Fruit fly (Drosophila melanogaster): ENCODE results near the gene Rab26.
A peak's percentile ranks its signal among the peaks of the same experiment; 100 is the strongest.

Gene Rab26

DNA sequence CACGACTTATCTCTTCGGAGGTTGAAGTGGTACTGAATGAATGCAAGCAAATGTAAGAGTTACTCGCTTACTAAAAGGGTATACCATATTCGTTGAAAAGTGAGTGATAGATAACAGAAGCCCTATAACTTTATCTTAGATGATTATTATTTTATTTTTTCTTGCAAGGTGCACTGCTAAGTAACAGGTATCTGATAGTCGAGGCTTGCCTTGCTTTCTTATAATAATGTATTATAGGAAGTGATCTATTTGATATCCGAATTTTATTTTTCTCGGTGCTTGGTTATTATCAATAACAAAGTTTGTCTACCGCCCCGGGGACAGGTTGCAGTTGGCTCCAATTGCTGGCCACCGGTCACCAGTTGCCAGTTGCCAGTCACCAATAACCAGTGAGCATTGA is 52.7 kb downstream of the Rab26 start:
- no peak for TF ChIP-seq Crg-1 (GFP tag; optimal IDR thresholded peaks at IDR 0.05)
- no peak for TF ChIP-seq CG11617 (GFP tag; optimal IDR thresholded peaks at IDR 0.05)
- no peak for TF ChIP-seq cnc (optimal IDR thresholded peaks at IDR 0.05)
- no peak for TF ChIP-seq pad (GFP tag; optimal IDR thresholded peaks at IDR 0.05)
- no peak for TF ChIP-seq CG33017 (tag; optimal IDR thresholded peaks at IDR 0.05)
- no peak for TF ChIP-seq kay (GFP tag; ENCODE audit: borderline replicate concordance)
- TF ChIP-seq CG1620 (GFP tag; optimal IDR thresholded peaks at IDR 0.05), result no peak

DNA sequence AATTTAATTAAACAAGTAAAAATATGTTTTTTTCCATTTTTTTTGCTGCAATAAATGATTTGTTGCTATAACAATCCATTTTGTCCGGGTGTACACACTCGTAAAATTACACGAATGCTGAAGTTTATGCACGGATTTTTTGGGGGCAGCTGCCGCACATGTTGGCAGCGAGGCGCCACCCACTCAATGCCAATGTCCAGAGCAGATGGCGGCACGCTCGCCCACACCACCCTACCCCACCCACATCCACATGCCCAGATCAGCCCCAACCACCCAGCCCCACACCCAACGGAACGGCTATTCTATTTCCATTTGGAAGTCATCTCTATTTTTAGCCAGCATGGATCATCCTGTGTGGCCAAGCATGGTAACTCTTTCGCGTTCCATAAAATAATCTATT is 61.6 kb downstream of the Rab26 start:
- no peak for TF ChIP-seq pad (GFP tag; optimal IDR thresholded peaks at IDR 0.05)
- TF ChIP-seq CG5204 (GFP tag; optimal IDR thresholded peaks at IDR 0.05), result no peak
- TF ChIP-seq CG33017 (tag; optimal IDR thresholded peaks at IDR 0.05), result no peak
- TF ChIP-seq CG14711 (tag; optimal IDR thresholded peaks at IDR 0.05), result no peak
- no peak for TF ChIP-seq CG1620 (GFP tag; optimal IDR thresholded peaks at IDR 0.05)
- no peak for TF ChIP-seq Crg-1 (GFP tag; optimal IDR thresholded peaks at IDR 0.05)
- TF ChIP-seq Hr96 (GFP tag; optimal IDR thresholded peaks at IDR 0.05), result no peak
- no peak for TF ChIP-seq ovo (GFP tag; optimal IDR thresholded peaks at IDR 0.05)
- TF ChIP-seq CG7101 (tag; optimal IDR thresholded peaks at IDR 0.05), result no peak
- no peak for TF ChIP-seq cic (GFP tag; optimal IDR thresholded peaks at IDR 0.05)
- TF ChIP-seq cnc (optimal IDR thresholded peaks at IDR 0.05), result no peak
- TF ChIP-seq kay (GFP tag; ENCODE audit: borderline replicate concordance), result no peak
- TF ChIP-seq tj (GFP tag; optimal IDR thresholded peaks at IDR 0.05), result no peak
- no peak for TF ChIP-seq Mnt (GFP tag; optimal IDR thresholded peaks at IDR 0.05)
- TF ChIP-seq CG11617 (GFP tag; optimal IDR thresholded peaks at IDR 0.05), result no peak
- TF ChIP-seq bab1 (GFP tag; optimal IDR thresholded peaks at IDR 0.05), result no peak
- no peak for TF ChIP-seq Clk (GFP tag; optimal IDR thresholded peaks at IDR 0.05)
- no peak for TF ChIP-seq toe (GFP tag; optimal IDR thresholded peaks at IDR 0.05)
- no peak for TF ChIP-seq CG7045 (GFP tag; optimal IDR thresholded peaks at IDR 0.05)

DNA sequence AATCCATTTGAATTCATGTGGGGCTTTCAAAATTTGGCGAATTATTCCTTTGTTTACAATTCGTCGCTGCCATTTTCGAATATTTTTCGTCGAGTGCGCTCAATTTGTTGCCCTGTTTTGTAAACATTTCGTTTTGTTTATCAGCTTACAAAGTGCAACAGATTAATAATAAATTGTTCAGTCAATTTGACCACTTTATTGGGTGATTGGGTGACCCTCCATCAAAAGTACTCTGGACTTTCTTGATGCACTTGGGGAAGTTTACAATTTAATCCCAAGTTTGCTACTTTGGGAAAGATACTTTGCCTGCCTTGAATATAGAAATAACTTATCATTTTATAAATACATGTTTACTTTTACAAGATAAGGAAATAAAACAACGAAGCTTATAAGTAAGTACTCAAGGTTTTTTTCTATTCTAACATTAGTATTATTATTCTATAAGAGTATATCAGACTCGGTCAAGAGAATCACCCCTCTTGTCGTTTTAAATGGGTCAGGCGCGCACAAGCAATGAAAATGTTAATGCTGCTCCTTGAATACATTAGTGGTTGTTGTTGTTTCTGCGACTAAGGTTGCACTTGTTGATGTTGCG is 62.1 kb downstream of the Rab26 start:
- TF ChIP-seq cic (GFP tag; optimal IDR thresholded peaks at IDR 0.05) (no peak), kay (GFP tag; ENCODE audit: borderline replicate concordance) (peak; percentile 52), CG33017 (tag; optimal IDR thresholded peaks at IDR 0.05) (no peak), Mnt (GFP tag; optimal IDR thresholded peaks at IDR 0.05) (no peak)

DNA sequence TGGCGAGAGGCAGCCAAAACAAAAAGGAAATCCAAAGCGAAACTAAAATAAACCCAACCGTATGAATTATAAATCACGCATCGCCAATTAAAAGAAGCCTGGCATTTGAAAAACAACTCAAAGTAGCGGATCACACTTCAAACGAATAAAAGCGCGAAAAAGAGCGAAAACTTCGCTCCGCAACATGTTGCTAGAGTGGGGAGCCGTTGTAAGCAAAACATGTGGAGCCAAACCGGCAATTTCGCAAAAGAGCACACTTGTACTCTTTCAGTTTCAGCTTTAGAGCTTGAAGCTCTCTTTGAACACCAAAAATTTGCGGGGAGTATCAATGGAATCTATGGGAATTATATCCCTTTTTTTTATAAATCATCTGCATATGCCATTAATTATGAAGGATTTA is 63.2 kb downstream of the Rab26 start:
- TF ChIP-seq toe (GFP tag; optimal IDR thresholded peaks at IDR 0.05) (no peak), Clk (GFP tag; optimal IDR thresholded peaks at IDR 0.05) (no peak), pad (GFP tag; optimal IDR thresholded peaks at IDR 0.05) (no peak), bab1 (GFP tag; optimal IDR thresholded peaks at IDR 0.05) (no peak), CG7045 (GFP tag; optimal IDR thresholded peaks at IDR 0.05) (no peak), cnc (optimal IDR thresholded peaks at IDR 0.05) (no peak), Mnt (GFP tag; optimal IDR thresholded peaks at IDR 0.05) (no peak), CG14711 (tag; optimal IDR thresholded peaks at IDR 0.05) (no peak), CG33017 (tag; optimal IDR thresholded peaks at IDR 0.05) (no peak)

DNA sequence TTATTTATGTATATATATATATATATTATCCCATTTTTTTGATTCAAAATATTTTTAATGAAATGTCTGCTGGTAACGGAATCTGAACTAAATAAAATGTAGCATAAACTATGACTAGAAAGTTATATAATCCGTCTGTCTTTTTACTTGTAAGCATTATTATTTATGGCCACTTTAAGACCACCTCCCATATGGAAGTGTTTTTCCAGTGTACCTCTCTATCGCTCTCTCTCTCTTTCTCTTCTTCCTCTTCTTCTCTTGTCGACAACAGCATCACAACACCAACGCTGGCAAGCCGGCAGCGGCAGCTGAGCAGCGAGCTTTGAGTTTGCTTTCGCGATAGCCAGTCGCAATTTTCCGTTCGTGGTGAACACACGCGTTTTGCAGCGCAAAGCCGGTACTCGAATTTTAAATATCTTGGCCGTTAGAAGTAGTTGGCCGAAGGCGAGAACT is 63.6 kb downstream of the Rab26 start, which contains the start of gene rgn:
TSS of gene rgn (plus strand) at position 344 of the 453 bp plus-strand sequence.
- TF ChIP-seq cnc (optimal IDR thresholded peaks at IDR 0.05), result no peak
- TF ChIP-seq bab1 (GFP tag; optimal IDR thresholded peaks at IDR 0.05), result peak; percentile 38
- no peak for TF ChIP-seq kay (GFP tag; ENCODE audit: borderline replicate concordance)
- no peak for TF ChIP-seq Crg-1 (GFP tag; optimal IDR thresholded peaks at IDR 0.05)
- TF ChIP-seq CG7101 (tag; optimal IDR thresholded peaks at IDR 0.05), result peak; percentile 33
- TF ChIP-seq Clk (GFP tag; optimal IDR thresholded peaks at IDR 0.05), result no peak
- TF ChIP-seq Hr96 (GFP tag; optimal IDR thresholded peaks at IDR 0.05), result peak; percentile 31
- peak; percentile 35 for TF ChIP-seq pad (GFP tag; optimal IDR thresholded peaks at IDR 0.05)
- TF ChIP-seq CG5204 (GFP tag; optimal IDR thresholded peaks at IDR 0.05), result peak; percentile 28
- TF ChIP-seq CG7045 (GFP tag; optimal IDR thresholded peaks at IDR 0.05), result peak; percentile 66
- TF ChIP-seq CG14711 (tag; optimal IDR thresholded peaks at IDR 0.05), result peak; percentile 56
- no peak for TF ChIP-seq cic (GFP tag; optimal IDR thresholded peaks at IDR 0.05)
- TF ChIP-seq toe (GFP tag; optimal IDR thresholded peaks at IDR 0.05), result peak; percentile 9
- no peak for TF ChIP-seq ovo (GFP tag; optimal IDR thresholded peaks at IDR 0.05)
- TF ChIP-seq tj (GFP tag; optimal IDR thresholded peaks at IDR 0.05), result peak; percentile 39
- TF ChIP-seq Mnt (GFP tag; optimal IDR thresholded peaks at IDR 0.05), result peak; percentile 51
- TF ChIP-seq CG12768 (GFP tag; optimal IDR thresholded peaks at IDR 0.05), result peak; percentile 42
- peak; percentile 11 for TF ChIP-seq CG1620 (GFP tag; optimal IDR thresholded peaks at IDR 0.05)
- peak; percentile 59 for TF ChIP-seq CG33017 (tag; optimal IDR thresholded peaks at IDR 0.05)
- TF ChIP-seq CG11617 (GFP tag; optimal IDR thresholded peaks at IDR 0.05), result peak; percentile 57

DNA sequence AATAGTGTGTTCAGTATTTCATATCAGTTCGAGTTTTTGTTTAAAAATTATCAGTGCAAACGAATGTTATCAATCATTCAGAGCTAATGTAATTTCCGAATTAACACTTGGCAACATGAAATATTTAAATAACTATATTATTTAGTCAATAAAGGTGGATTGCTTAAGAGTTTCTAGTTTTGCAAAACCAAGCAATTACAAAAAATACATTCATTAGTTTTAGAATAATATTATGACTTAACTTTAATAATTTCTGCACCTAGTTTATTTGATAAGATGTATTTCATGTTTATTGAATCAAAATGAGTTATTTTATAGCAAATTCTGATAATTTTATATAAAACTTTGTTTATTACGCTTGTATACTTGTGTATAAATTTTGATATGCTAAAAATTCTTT is 64.9 kb downstream of the Rab26 start:
- no peak for TF ChIP-seq toe (GFP tag; optimal IDR thresholded peaks at IDR 0.05)
- peak; percentile 28 for TF ChIP-seq CG7101 (tag; optimal IDR thresholded peaks at IDR 0.05)
- TF ChIP-seq CG14711 (tag; optimal IDR thresholded peaks at IDR 0.05), result peak; percentile 54
- peak; percentile 37 for TF ChIP-seq CG33017 (tag; optimal IDR thresholded peaks at IDR 0.05)
- TF ChIP-seq CG11617 (GFP tag; optimal IDR thresholded peaks at IDR 0.05), result no peak

Data from whole organism, adult.